Fruit fly (Drosophila melanogaster) whole organism: Measurements from ENCODE around the gene fok.

ENCODE experiments used
- CG8478 ChIP-seq: fragments of >200 bp; optimal IDR thresholded peaks from 2 replicates; lab custom pipeline; 2018; ENCODE audit warnings: inconsistent platforms
- psq ChIP-seq: fragments of >200 bp; optimal IDR thresholded peaks from 2 replicates; lab custom pipeline; 2017
- usp ChIP-seq: fragments of >200 bp; optimal IDR thresholded peaks from 2 replicates; lab custom pipeline; 2017; ENCODE audit warnings: missing biosample characterization, missing genetic modification characterization, mixed read lengths

dm6 chr2L:20051172-20051893 is 33.5 kb downstream of the fok start:
- TF ChIP-seq CG8478 (lab: Kevin White, UChicago), result no peak
- no peak for TF ChIP-seq psq (lab: Kevin White, UChicago)
- no peak for TF ChIP-seq usp (GFP tag; lab: Kevin White, UChicago)
